Worm (Caenorhabditis elegans) whole organism, late embryonic: ENCODE measurements around the gene C17G1.5.

Experiments
- C08G9.2 ChIP-seq: sonication (generic microtip); optimal IDR thresholded peaks from 2 replicates; lab custom pipeline; 2016; ENCODE audit warnings: mild to moderate bottlenecking, missing genetic modification characterization, moderate library complexity, missing compliant biosample characterization
- C38D4.7 ChIP-seq: fragments of 200-800 bp; sonication (Bioruptor generic); optimal IDR thresholded peaks from 2 replicates; lab custom pipeline; 2018; ENCODE audit warnings: mild to moderate bottlenecking, missing genetic modification characterization, moderate library complexity, missing compliant biosample characterization
- K09A11.1 ChIP-seq: sonication (generic microtip); optimal IDR thresholded peaks from 2 replicates; lab custom pipeline; 2017; ENCODE audit warnings: antibody characterized with exemption, mild to moderate bottlenecking, missing genetic modification characterization, missing compliant biosample characterization; ENCODE audit not compliant: insufficient read depth
- ama-1 ChIP-seq: fragments of 150-350 bp; optimal IDR thresholded peaks from 2 replicates; lab custom pipeline; 2014
- ceh-14 ChIP-seq: sonication (generic microtip); optimal IDR thresholded peaks from 2 replicates; lab custom pipeline; 2016; ENCODE audit warnings: missing genotype, missing genetic modification characterization, missing compliant biosample characterization
- ceh-34 ChIP-seq: sonication (generic microtip); optimal IDR thresholded peaks from 2 replicates; lab custom pipeline; 2016; ENCODE audit warnings: mild to moderate bottlenecking, missing genetic modification characterization, missing compliant biosample characterization
- ceh-45 ChIP-seq: fragments of 200-800 bp; sonication (Bioruptor generic); IDR thresholded peaks from 2 replicates; pipeline ENCODE4 v1.3.6; 2022; ENCODE audit warnings: missing genetic modification reagents, missing genetic modification characterization, missing compliant biosample characterization
- ceh-48 ChIP-seq: sonication (generic microtip); optimal IDR thresholded peaks from 2 replicates; lab custom pipeline; 2016; ENCODE audit warnings: missing genetic modification characterization, inconsistent platforms, missing compliant biosample characterization
- ceh-6 ChIP-seq: fragments of 200-800 bp; sonication (Bioruptor generic); optimal IDR thresholded peaks from 2 replicates; lab custom pipeline; 2018; ENCODE audit warnings: mild to moderate bottlenecking, missing genetic modification characterization, missing compliant biosample characterization
- ceh-9 ChIP-seq: sonication (generic microtip); optimal IDR thresholded peaks from 2 replicates; lab custom pipeline; 2016; ENCODE audit warnings: mild to moderate bottlenecking, missing genetic modification characterization, inconsistent platforms, missing compliant biosample characterization
- dmd-4 ChIP-seq: sonication (generic microtip); optimal IDR thresholded peaks from 2 replicates; lab custom pipeline; 2016; ENCODE audit warnings: borderline replicate concordance, missing genetic modification characterization, missing compliant biosample characterization
- eyg-1 ChIP-seq: sonication (generic microtip); optimal IDR thresholded peaks from 2 replicates; lab custom pipeline; 2016; ENCODE audit warnings: missing genotype, missing genetic modification characterization, missing compliant biosample characterization
- fkh-6 ChIP-seq: sonication (generic microtip); optimal IDR thresholded peaks from 2 replicates; lab custom pipeline; 2016; ENCODE audit warnings: missing genetic modification characterization, missing compliant biosample characterization
- hlh-13 ChIP-seq: fragments of 200-800 bp; sonication (Bioruptor generic); optimal IDR thresholded peaks from 2 replicates; lab custom pipeline; 2018; ENCODE audit warnings: mild to moderate bottlenecking, missing genetic modification characterization, missing compliant biosample characterization
- hlh-30 ChIP-seq: sonication (generic microtip); optimal IDR thresholded peaks from 2 replicates; lab custom pipeline; 2017; ENCODE audit warnings: antibody characterized with exemption, missing genetic modification characterization, missing compliant biosample characterization; ENCODE audit not compliant: insufficient read depth
- hlh-8 ChIP-seq: sonication (generic microtip); optimal IDR thresholded peaks from 2 replicates; lab custom pipeline; 2016; ENCODE audit warnings: missing genotype, missing genetic modification characterization, missing compliant biosample characterization
- lim-6 ChIP-seq: sonication (generic microtip); optimal IDR thresholded peaks from 2 replicates; lab custom pipeline; 2016; ENCODE audit warnings: missing genetic modification characterization, missing compliant biosample characterization
- lin-11 ChIP-seq: fragments of 200-800 bp; sonication (Bioruptor generic); optimal IDR thresholded peaks from 2 replicates; lab custom pipeline; 2018; ENCODE audit warnings: mild to moderate bottlenecking, missing genetic modification characterization, missing compliant biosample characterization
- madf-2 ChIP-seq: sonication (generic microtip); optimal IDR thresholded peaks from 2 replicates; lab custom pipeline; 2017; ENCODE audit warnings: missing genetic modification characterization, missing compliant biosample characterization
- npax-4 ChIP-seq: sonication (generic microtip); optimal IDR thresholded peaks from 2 replicates; lab custom pipeline; 2016; ENCODE audit warnings: missing genetic modification characterization, missing compliant biosample characterization
- pat-9 ChIP-seq: fragments of 200-800 bp; sonication (Bioruptor generic); optimal IDR thresholded peaks from 2 replicates; lab custom pipeline; 2018; ENCODE audit warnings: mild to moderate bottlenecking, missing genetic modification characterization, moderate library complexity, missing compliant biosample characterization
- pros-1 ChIP-seq: fragments of 150-350 bp; optimal IDR thresholded peaks from 2 replicates; lab custom pipeline; 2014; ENCODE audit warnings: missing biosample characterization, missing genetic modification reagents, missing genetic modification characterization
- ref-2 ChIP-seq: sonication (generic microtip); optimal IDR thresholded peaks from 2 replicates; lab custom pipeline; 2016; ENCODE audit warnings: missing genetic modification characterization, missing compliant biosample characterization
- sox-2 ChIP-seq: fragments of 200-800 bp; sonication (Bioruptor generic); IDR thresholded peaks from 2 replicates; pipeline ENCODE4 v1.3.6; 2022; ENCODE audit warnings: missing genetic modification reagents, missing genetic modification characterization, missing compliant biosample characterization
- sox-4 ChIP-seq: sonication (generic microtip); optimal IDR thresholded peaks from 2 replicates; lab custom pipeline; 2017; ENCODE audit warnings: mild to moderate bottlenecking, missing genetic modification characterization, inconsistent platforms, missing compliant biosample characterization
- tbx-2 ChIP-seq: sonication (generic microtip); optimal IDR thresholded peaks from 2 replicates; lab custom pipeline; 2016; ENCODE audit warnings: missing genetic modification characterization, missing compliant biosample characterization
- tbx-7 ChIP-seq: sonication (generic microtip); optimal IDR thresholded peaks from 2 replicates; lab custom pipeline; 2016; ENCODE audit warnings: missing genotype, missing genetic modification characterization, missing compliant biosample characterization
- ttx-3 ChIP-seq: sonication (generic microtip); optimal IDR thresholded peaks from 2 replicates; lab custom pipeline; 2016; ENCODE audit warnings: missing genetic modification reagents, missing genetic modification characterization, missing compliant biosample characterization
- unc-3 ChIP-seq, 2 experiments: fragments of 200-800 bp in 1 of 2; sonication (Bioruptor generic) in 1 of 2; sonication (generic microtip) in 1 of 2; conservative IDR thresholded peaks in 1 of 2; optimal IDR thresholded peaks in 1 of 2; 2 replicates each; pipeline versions ENCODE4 v1.3.6 to Lab custom; 2016 to 2022; ENCODE audit warnings: missing compliant biosample characterization in 2 of 2, missing genetic modification characterization in 2 of 2, missing genetic modification reagents in 1 of 2
- unc-42 ChIP-seq: sonication (generic microtip); optimal IDR thresholded peaks from 2 replicates; lab custom pipeline; 2016; ENCODE audit warnings: missing genotype, missing genetic modification characterization, missing compliant biosample characterization
- unc-55 ChIP-seq: sonication (generic microtip); optimal IDR thresholded peaks from 2 replicates; lab custom pipeline; 2017; ENCODE audit warnings: missing biosample characterization, missing genetic modification reagents, missing genetic modification characterization
- unc-86 ChIP-seq: sonication (generic microtip); optimal IDR thresholded peaks from 2 replicates; lab custom pipeline; 2016; ENCODE audit warnings: missing genetic modification characterization, missing compliant biosample characterization
- ztf-16 ChIP-seq: sonication (generic microtip); optimal IDR thresholded peaks from 2 replicates; lab custom pipeline; 2017; ENCODE audit warnings: missing genetic modification characterization, missing compliant biosample characterization

Gene C17G1.5

ce11 chrX:9932226-9932773 lies 6.3 kb upstream of the C17G1.5 start, which contains the start of gene tsp-21 (continued):
- TF ChIP-seq sox-2 (no peak), ceh-48 (no peak), C08G9.2 (tag; lab: Kevin White, UChicago) (peak; percentile 55), ttx-3 (no peak), tbx-7 (peak; percentile 2), hlh-13 (no peak), npax-4 (tag; lab: Kevin White, UChicago) (no peak), eyg-1 (tag; lab: Kevin White, UChicago) (peak; percentile 14), pat-9 (tag; lab: Kevin White, UChicago) (peak; percentile 10), ceh-45 (GFP tag; lab: Robert Waterston, UW) (no peak), tbx-2 (tag; lab: Kevin White, UChicago) (peak; percentile 87), madf-2 (peak; percentile 80), unc-42 (tag; lab: Kevin White, UChicago) (peak; percentile 48), K09A11.1 (tag; lab: Kevin White, UChicago) (peak; percentile 20), hlh-30 (tag; lab: Kevin White, UChicago) (peak; percentile 46), ref-2 (tag; lab: Kevin White, UChicago) (peak; percentile 76), fkh-6 (tag; lab: Kevin White, UChicago) (peak; percentile 41), ztf-16 (tag; lab: Kevin White, UChicago) (peak; percentile 32), hlh-8 (tag; lab: Kevin White, UChicago) (peak; percentile 43), unc-3 (GFP tag; conservative IDR thresholded peaks at IDR 0.05; lab: Robert Waterston, UW) (no peak), unc-3 (tag; optimal IDR thresholded peaks at IDR 0.05; lab: Kevin White, UChicago) (no peak)

- no peak for TF ChIP-seq dmd-4 (tag; lab: Kevin White, UChicago)
- no peak for TF ChIP-seq pros-1 (tag; lab: Kevin White, UChicago)
- peak; percentile 5 for TF ChIP-seq unc-55
These were observed 5.2 kb upstream of the C17G1.5 start for ce11 chrX:9933291-9934008.

- TF ChIP-seq ceh-6 (no peak), unc-55 (no peak), tbx-7 (no peak), npax-4 (tag; lab: Kevin White, UChicago) (no peak), hlh-13 (no peak), ceh-34 (no peak), lim-6 (tag; lab: Kevin White, UChicago) (no peak), ttx-3 (no peak)
- TF ChIP-seq, all 69 proteins: peak for 0
These were observed 4.6 kb upstream of the C17G1.5 start for ce11 chrX:9934009-9934323.

ce11 chrX:9938091-9938490 lies 511 bp upstream of the C17G1.5 start:
- TF ChIP-seq K09A11.1 (tag; lab: Kevin White, UChicago) (no peak), npax-4 (tag; lab: Kevin White, UChicago) (no peak), ceh-9 (tag; lab: Kevin White, UChicago) (no peak), tbx-7 (no peak), pros-1 (tag; lab: Kevin White, UChicago) (no peak), ceh-48 (no peak), ceh-34 (no peak), eyg-1 (tag; lab: Kevin White, UChicago) (no peak), ama-1 (no peak), unc-86 (tag; lab: Kevin White, UChicago) (no peak), unc-42 (tag; lab: Kevin White, UChicago) (no peak)

- TF ChIP-seq tbx-7 = no peak
- no peak for TF ChIP-seq sox-4 (tag; lab: Kevin White, UChicago)
- no peak for TF ChIP-seq C38D4.7 (GFP tag; lab: Kevin White, UChicago)
- no peak for TF ChIP-seq lin-11 (tag; lab: Kevin White, UChicago)
- TF ChIP-seq K09A11.1 (tag; lab: Kevin White, UChicago) = no peak
- TF ChIP-seq ceh-14 = no peak
- no peak for TF ChIP-seq dmd-4 (tag; lab: Kevin White, UChicago)
These were observed 1.9 kb downstream of the C17G1.5 start for ce11 chrX:9940524-9940923.
